Fruit fly (Drosophila melanogaster): Measurements from ENCODE around the gene Liprin-alpha.

- no peak for TF ChIP-seq dl (GFP tag; optimal IDR thresholded peaks at IDR 0.05; ENCODE audit: insufficient read depth in 1 of 2, partially characterized antibody in 2 of 2)
- TF ChIP-seq OdsH (GFP tag; optimal IDR thresholded peaks at IDR 0.05) = no peak
- TF ChIP-seq ey (GFP tag; optimal IDR thresholded peaks at IDR 0.05) = no peak
- no peak for TF ChIP-seq pan (optimal IDR thresholded peaks at IDR 0.05)
- no peak for TF ChIP-seq lola (GFP tag; optimal IDR thresholded peaks at IDR 0.05)
- TF ChIP-seq psq (GFP tag; optimal IDR thresholded peaks at IDR 0.05) = no peak
- no peak for TF ChIP-seq CrebA (GFP tag; optimal IDR thresholded peaks at IDR 0.05; ENCODE audit: borderline replicate concordance)
- TF ChIP-seq Hr78 (GFP tag; optimal IDR thresholded peaks at IDR 0.05) = no peak
- no peak for TF ChIP-seq usp (GFP tag; optimal IDR thresholded peaks at IDR 0.05)
- TF ChIP-seq Mio (GFP tag; optimal IDR thresholded peaks at IDR 0.05) = no peak
Measured at dm6 chr2L:6740088-6740487, 16.4 kb downstream of the Liprin-alpha start, which contains the start of gene TTLL3A.
